Worm (Caenorhabditis elegans): Measurements from ENCODE around the gene eor-2.

eor-2 gene

DNA sequence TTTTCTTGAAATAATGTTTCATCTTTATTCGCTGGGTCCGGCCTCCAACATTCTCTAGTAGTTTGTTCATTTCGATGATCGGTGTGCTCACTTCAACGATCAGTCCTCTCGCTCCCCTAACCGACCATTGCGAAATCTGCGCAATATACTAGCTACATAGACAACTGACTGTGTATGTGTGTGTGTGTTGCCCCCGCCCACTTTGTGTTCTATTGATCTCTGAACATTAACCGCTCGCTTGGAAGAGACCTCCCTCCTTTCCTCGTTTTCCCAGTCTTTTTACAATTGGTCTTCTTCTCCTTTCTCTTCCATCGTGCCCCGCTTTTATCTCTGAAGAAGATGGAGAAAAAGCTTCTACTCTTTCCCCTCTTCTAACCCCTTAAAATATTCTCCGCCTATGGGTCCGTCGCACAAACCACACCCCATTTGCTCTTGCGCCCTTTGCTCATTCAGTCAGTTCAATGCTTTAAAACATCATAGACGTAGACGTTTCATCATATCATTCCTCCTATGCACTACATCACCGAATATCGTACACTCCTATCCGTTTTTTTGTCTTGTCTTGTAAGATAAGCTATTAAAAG is 45.4 kb upstream of the eor-2 start (continued):
- TF ChIP-seq pha-4 (GFP tag; IDR thresholded peaks at IDR 0.05) (no peak), pha-4 (tag; optimal IDR thresholded peaks at IDR 0.05) (peak; percentile 48), Y105C5A.15 (GFP tag; IDR thresholded peaks at IDR 0.05) (no peak), lin-29 (GFP tag; IDR thresholded peaks at IDR 0.05) (no peak)

DNA sequence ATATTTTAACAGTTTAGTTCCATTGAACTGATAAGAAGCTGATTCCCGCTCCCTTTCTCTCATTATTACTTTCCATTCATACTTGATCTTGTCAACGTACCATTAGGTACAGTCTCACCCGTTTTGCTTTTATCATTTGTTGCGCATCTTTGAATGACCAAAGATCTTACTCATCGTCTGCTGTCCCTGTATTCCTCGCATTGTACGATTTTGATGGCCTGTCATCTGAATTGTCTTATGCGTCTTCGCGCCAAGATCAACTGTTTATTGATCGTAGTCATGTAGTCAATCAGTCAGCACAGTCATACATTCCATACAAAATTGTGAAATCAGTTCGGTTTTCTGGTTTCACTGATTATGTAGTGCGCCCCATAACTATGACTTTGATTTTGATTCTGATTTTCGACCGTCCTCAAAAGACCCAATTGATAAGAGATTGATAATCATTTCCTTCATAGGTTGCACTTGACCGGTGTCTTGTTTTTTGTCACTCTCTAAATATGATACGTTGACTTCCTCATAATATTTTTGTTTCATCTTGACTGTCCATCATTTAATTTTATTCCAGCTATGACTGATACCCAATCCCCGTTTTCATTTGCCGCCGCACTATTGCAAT is 44.8 kb upstream of the eor-2 start, which contains the start of gene nhr-3:
nhr-3 (plus strand) TSS at position 569 of the 619 bp plus-strand sequence.
- TF ChIP-seq nhr-25 (tag; optimal IDR thresholded peaks at IDR 0.05; ENCODE audit: borderline replicate concordance, insufficient read depth) = no peak
- no peak for TF ChIP-seq tag-97 (GFP tag; IDR thresholded peaks at IDR 0.05)
- no peak for TF ChIP-seq T20F7.1 (GFP tag; optimal IDR thresholded peaks at IDR 0.05)
- TF ChIP-seq lim-7 (GFP tag; IDR thresholded peaks at IDR 0.05) = no peak
- TF ChIP-seq fos-1 (tag; optimal IDR thresholded peaks at IDR 0.05) = no peak
- no peak for TF ChIP-seq lin-15B (tag; optimal IDR thresholded peaks at IDR 0.05)
- TF ChIP-seq vab-7 (GFP tag; IDR thresholded peaks at IDR 0.05) = no peak
- no peak for TF ChIP-seq snpc-4 (tag; optimal IDR thresholded peaks at IDR 0.05)
- peak; percentile 79 for TF ChIP-seq hlh-30 (tag; optimal IDR thresholded peaks at IDR 0.05; ENCODE audit: insufficient read depth)
- TF ChIP-seq lin-1 (GFP tag; IDR thresholded peaks at IDR 0.05) = no peak
- TF ChIP-seq zfp-2 (tag; optimal IDR thresholded peaks at IDR 0.05) = no peak
- TF ChIP-seq F10B5.3 (tag; optimal IDR thresholded peaks at IDR 0.05) = no peak
- no peak for TF ChIP-seq ceh-82 (tag; optimal IDR thresholded peaks at IDR 0.05)
- TF ChIP-seq zfp-3 (GFP tag; conservative IDR thresholded peaks at IDR 0.05) = no peak
- TF ChIP-seq hmg-1.1 (GFP tag; IDR thresholded peaks at IDR 0.05) = no peak
- no peak for TF ChIP-seq lin-13 (GFP tag; optimal IDR thresholded peaks at IDR 0.05)
- no peak for TF ChIP-seq daf-16 (GFP tag; optimal IDR thresholded peaks at IDR 0.05)
- TF ChIP-seq daf-16 (tag; optimal IDR thresholded peaks at IDR 0.05) = peak; percentile 48
- no peak for TF ChIP-seq nhr-41 (GFP tag; IDR thresholded peaks at IDR 0.05)
- TF ChIP-seq nhr-6 (tag; optimal IDR thresholded peaks at IDR 0.05) = peak; percentile 8
- TF ChIP-seq nhr-77 (tag; optimal IDR thresholded peaks at IDR 0.05) = peak; percentile 38
- TF ChIP-seq nhr-102 (tag; optimal IDR thresholded peaks at IDR 0.05) = no peak
- no peak for TF ChIP-seq lin-38 (GFP tag; IDR thresholded peaks at IDR 0.05)
- no peak for TF ChIP-seq D1046.2 (GFP tag; IDR thresholded peaks at IDR 0.05)
- TF ChIP-seq madf-5 (GFP tag; IDR thresholded peaks at IDR 0.05) = no peak
- TF ChIP-seq daf-19 (GFP tag; conservative IDR thresholded peaks at IDR 0.05) = no peak
- no peak for TF ChIP-seq mdl-1 (tag; optimal IDR thresholded peaks at IDR 0.05)
- no peak for TF ChIP-seq ceh-62 (tag; optimal IDR thresholded peaks at IDR 0.05)
- no peak for TF ChIP-seq egl-27 (tag; optimal IDR thresholded peaks at IDR 0.05)
- TF ChIP-seq cey-2 (tag; optimal IDR thresholded peaks at IDR 0.05; ENCODE audit: borderline replicate concordance, insufficient read depth) = no peak
- TF ChIP-seq ceh-20 (GFP tag; IDR thresholded peaks at IDR 0.05) = no peak
- peak; percentile 65 for TF ChIP-seq pqm-1 (tag; optimal IDR thresholded peaks at IDR 0.05)
- TF ChIP-seq jun-1 (tag; optimal IDR thresholded peaks at IDR 0.05) = peak; percentile 17
- no peak for TF ChIP-seq set-16 (GFP tag; IDR thresholded peaks at IDR 0.05)
- TF ChIP-seq nhr-48 (tag; optimal IDR thresholded peaks at IDR 0.05) = peak; percentile 36
- TF ChIP-seq aha-1 (tag) = peak; percentile 58
- TF ChIP-seq sdz-12 (GFP tag; optimal IDR thresholded peaks at IDR 0.05) = no peak
- TF ChIP-seq php-3 (GFP tag; IDR thresholded peaks at IDR 0.05) = no peak; the same call in 1 of the 2 replicates
- TF ChIP-seq dmd-6 (GFP tag; IDR thresholded peaks at IDR 0.05) = peak; percentile 75
- no peak for TF ChIP-seq nhr-111 (GFP tag; optimal IDR thresholded peaks at IDR 0.05)
- TF ChIP-seq T26A8.4 (GFP tag; IDR thresholded peaks at IDR 0.05) = no peak
- TF ChIP-seq mxl-2 (GFP tag; conservative IDR thresholded peaks at IDR 0.05) = no peak
- no peak for TF ChIP-seq daf-12 (tag; optimal IDR thresholded peaks at IDR 0.05)
- TF ChIP-seq hlh-11 (tag; optimal IDR thresholded peaks at IDR 0.05) = peak; percentile 56
- TF ChIP-seq gei-8 (GFP tag; optimal IDR thresholded peaks at IDR 0.05) = no peak
